Worm (Caenorhabditis elegans) whole organism, L1 larva: ENCODE measurements around the gene nas-3.

ENCODE experiments used
- alr-1 ChIP-seq: fragments of 200-800 bp; sonication (Bioruptor generic); optimal IDR thresholded peaks from 2 replicates; lab custom pipeline; 2018; ENCODE audit warnings: borderline replicate concordance, mild to moderate bottlenecking, missing genetic modification characterization, missing compliant biosample characterization
- aly-2 ChIP-seq: fragments of 150-350 bp; optimal IDR thresholded peaks from 2 replicates; lab custom pipeline; 2014; ENCODE audit warnings: missing biosample characterization, missing genetic modification characterization
- blmp-1 ChIP-seq: fragments of 150-350 bp; optimal IDR thresholded peaks from 2 replicates; lab custom pipeline; 2014; ENCODE audit warnings: missing biosample characterization, missing genetic modification characterization
- ceh-63 ChIP-seq: fragments of 200-800 bp; sonication (Bioruptor generic); optimal IDR thresholded peaks from 2 replicates; lab custom pipeline; 2018; ENCODE audit warnings: mild to moderate bottlenecking, missing genetic modification characterization, missing compliant biosample characterization
- ceh-8 ChIP-seq: fragments of 200-800 bp; sonication (Bioruptor generic); optimal IDR thresholded peaks from 2 replicates; lab custom pipeline; 2018; ENCODE audit warnings: mild to moderate bottlenecking, missing genetic modification characterization, moderate library complexity, missing compliant biosample characterization
- ceh-82 ChIP-seq, 3 experiments: fragments of 150-350 bp in 1 of 3; sonication (generic microtip) in 2 of 3; optimal IDR thresholded peaks; 2 replicates each; lab custom pipeline; 2014 to 2017; ENCODE audit warnings: missing biosample characterization in 3 of 3, missing genetic modification characterization in 3 of 3
- ceh-90 ChIP-seq: sonication (generic microtip); optimal IDR thresholded peaks from 2 replicates; lab custom pipeline; 2016; ENCODE audit warnings: missing genetic modification characterization, missing compliant biosample characterization
- dsc-1 ChIP-seq: sonication (generic microtip); optimal IDR thresholded peaks from 2 replicates; lab custom pipeline; 2016; ENCODE audit warnings: mild to moderate bottlenecking, missing genetic modification characterization, missing compliant biosample characterization
- efl-1 ChIP-seq, 4 experiments: fragments of 150-350 bp; optimal IDR thresholded peaks in 3 of 4; peaks in 1 of 4; 1 replicate in 1 of 4; 2 replicates in 3 of 4; lab custom pipeline; 2014; ENCODE audit warnings: missing biosample characterization in 2 of 4, missing genetic modification characterization in 2 of 4, missing genetic modification reagents in 2 of 4
- egl-13 ChIP-seq: sonication (generic microtip); optimal IDR thresholded peaks from 2 replicates; lab custom pipeline; 2016; ENCODE audit warnings: missing genotype, missing genetic modification reagents, missing genetic modification characterization, missing compliant biosample characterization
- elt-2 ChIP-seq: sonication (generic microtip); optimal IDR thresholded peaks from 2 replicates; lab custom pipeline; 2016; ENCODE audit warnings: missing genetic modification characterization, mild to moderate bottlenecking, inconsistent platforms, missing compliant biosample characterization, missing genetic modification reagents
- elt-3 ChIP-seq, 6 experiments: fragments of 150-350 bp in 1 of 6; sonication (generic microtip); optimal IDR thresholded peaks; 2 replicates each; lab custom pipeline; 2017 to 2018; ENCODE audit warnings: missing biosample characterization in 6 of 6, missing genetic modification characterization in 6 of 6, inconsistent platforms in 1 of 6
- fkh-10 ChIP-seq: sonication (generic microtip); optimal IDR thresholded peaks from 2 replicates; lab custom pipeline; 2017; ENCODE audit warnings: missing biosample characterization, missing genetic modification reagents, missing genetic modification characterization
- hlh-4 ChIP-seq: sonication (generic microtip); optimal IDR thresholded peaks from 2 replicates; lab custom pipeline; 2016; ENCODE audit warnings: mild to moderate bottlenecking, missing genetic modification characterization, missing compliant biosample characterization
- jun-1 ChIP-seq: fragments of 150-350 bp; optimal IDR thresholded peaks from 2 replicates; lab custom pipeline; 2014; ENCODE audit warnings: missing biosample characterization, missing genetic modification reagents, missing genetic modification characterization
- lin-14 ChIP-seq: fragments of 200-800 bp; sonication (Bioruptor generic); optimal IDR thresholded peaks from 2 replicates; lab custom pipeline; 2018; ENCODE audit warnings: mild to moderate bottlenecking, missing genetic modification characterization, moderate library complexity, missing compliant biosample characterization
- lin-39 ChIP-seq: fragments of 150-350 bp; optimal IDR thresholded peaks from 2 replicates; lab custom pipeline; 2014; ENCODE audit warnings: missing biosample characterization, missing genetic modification reagents, missing genetic modification characterization
- mab-9 ChIP-seq: fragments of 200-800 bp; sonication (Bioruptor generic); IDR thresholded peaks from 2 replicates; pipeline ENCODE4 v1.3.6; 2022; ENCODE audit warnings: missing genetic modification reagents, missing genetic modification characterization, missing compliant biosample characterization
- mdl-1 ChIP-seq, 2 experiments: fragments of 150-350 bp; optimal IDR thresholded peaks; 2 replicates each; lab custom pipeline; 2014 to 2017; ENCODE audit warnings: missing biosample characterization in 2 of 2, missing genetic modification characterization in 2 of 2, inconsistent platforms in 1 of 2
- nhr-19 ChIP-seq: fragments of 200-800 bp; sonication (Bioruptor generic); conservative IDR thresholded peaks from 2 replicates; pipeline ENCODE4 v1.3.6; 2022; ENCODE audit warnings: missing genetic modification characterization, missing compliant biosample characterization
- nhr-237 ChIP-seq: fragments of 150-350 bp; optimal IDR thresholded peaks from 2 replicates; lab custom pipeline; 2014; ENCODE audit warnings: missing biosample characterization, missing genetic modification characterization
- nhr-71 ChIP-seq: sonication (generic microtip); optimal IDR thresholded peaks from 2 replicates; lab custom pipeline; 2016; ENCODE audit warnings: mild to moderate bottlenecking, missing genetic modification characterization, moderate library complexity, missing compliant biosample characterization
- pag-3 ChIP-seq: sonication (generic microtip); optimal IDR thresholded peaks from 2 replicates; lab custom pipeline; 2017; ENCODE audit warnings: missing genetic modification characterization, mild to moderate bottlenecking, missing compliant biosample characterization, antibody characterized with exemption, borderline replicate concordance; ENCODE audit not compliant: insufficient read depth
- pqm-1 ChIP-seq: sonication (generic microtip); optimal IDR thresholded peaks from 3 replicates; lab custom pipeline; 2017; ENCODE audit warnings: missing biosample characterization, missing genetic modification characterization
- rnt-1 ChIP-seq: sonication (generic microtip); optimal IDR thresholded peaks from 2 replicates; lab custom pipeline; 2016; ENCODE audit warnings: mild to moderate bottlenecking, missing genetic modification characterization, moderate library complexity, missing compliant biosample characterization
- snu-23 ChIP-seq: sonication (generic microtip); optimal IDR thresholded peaks from 2 replicates; lab custom pipeline; 2016; ENCODE audit warnings: missing genetic modification characterization, missing compliant biosample characterization
- tbx-2 ChIP-seq: sonication (generic microtip); optimal IDR thresholded peaks from 2 replicates; lab custom pipeline; 2016; ENCODE audit warnings: missing genetic modification characterization, missing compliant biosample characterization
- tlp-1 ChIP-seq: fragments of 150-350 bp; optimal IDR thresholded peaks from 2 replicates; lab custom pipeline; 2014; ENCODE audit warnings: missing biosample characterization, missing genetic modification characterization
- unc-98 ChIP-seq: fragments of 200-800 bp; sonication (Bioruptor generic); IDR thresholded peaks from 2 replicates; pipeline ENCODE4 v1.3.6; 2022; ENCODE audit warnings: missing genetic modification characterization, missing compliant biosample characterization
- zag-1 ChIP-seq: fragments of 150-350 bp; optimal IDR thresholded peaks from 2 replicates; lab custom pipeline; 2014; ENCODE audit warnings: missing biosample characterization, missing genetic modification characterization
- zip-4 ChIP-seq: fragments of 200-800 bp; sonication (Bioruptor generic); optimal IDR thresholded peaks from 2 replicates; lab custom pipeline; 2018; ENCODE audit warnings: mild to moderate bottlenecking, missing genetic modification characterization, moderate library complexity, missing compliant biosample characterization
- ztf-11 ChIP-seq, 2 experiments: sonication (generic microtip); optimal IDR thresholded peaks; 2 replicates each; lab custom pipeline; 2016 to 2017; ENCODE audit warnings: missing genetic modification characterization in 2 of 2, missing biosample characterization in 1 of 2, missing compliant biosample characterization in 1 of 2

Gene nas-3

DNA sequence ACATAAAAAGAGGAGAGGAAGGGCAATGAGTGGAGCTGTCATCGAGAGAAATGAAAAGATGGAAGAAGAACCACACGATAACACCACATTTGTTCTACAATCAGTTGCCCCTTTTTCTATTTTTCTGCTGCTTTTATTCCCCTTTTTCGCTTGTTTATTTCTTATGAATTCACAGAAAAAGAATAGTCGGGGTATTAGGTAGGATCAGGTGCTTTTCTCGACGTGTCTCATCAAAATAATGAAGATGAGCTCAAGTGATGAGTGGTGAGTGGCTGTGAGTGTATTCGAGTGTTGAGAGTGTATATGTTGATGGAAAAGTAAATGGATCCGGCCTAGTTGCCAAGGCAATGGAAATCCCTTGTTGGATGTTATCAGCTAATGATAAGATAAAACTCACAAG is 7.5 kb downstream of the nas-3 start (continued):
- TF ChIP-seq lin-39 (tag; lab: Kevin White, UChicago) (no peak), ceh-90 (tag; lab: Kevin White, UChicago) (no peak)

DNA sequence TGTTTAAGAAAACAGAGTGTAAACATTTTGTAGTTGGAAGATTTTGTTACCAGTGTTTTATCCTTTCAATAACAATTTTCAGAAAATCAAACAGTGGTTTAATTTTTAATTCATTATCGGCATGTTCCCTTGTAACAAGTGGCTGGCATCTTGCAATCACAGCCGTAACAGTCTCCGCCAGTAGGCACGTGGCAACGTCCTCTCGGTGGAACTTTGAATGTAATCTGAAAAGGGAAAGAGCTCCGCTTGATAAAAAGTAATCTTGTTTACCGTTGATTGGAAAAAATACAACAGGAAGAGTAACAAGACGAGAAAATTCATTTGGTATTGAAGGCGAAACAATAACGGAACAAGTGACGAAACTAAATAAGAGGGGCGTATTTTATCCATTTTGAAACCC is 11.4 kb downstream of the nas-3 start, which contains the start of gene K06A4.10:
Gene K06A4.10, minus strand, starts transcription at position 390 of the 400 bp plus-strand sequence.
- TF ChIP-seq ceh-90 (tag; lab: Kevin White, UChicago) (no peak), elt-3 (tag; optimal IDR thresholded peaks at IDR 0.05; lab: Kevin White, UChicago) (no peak), elt-2 (tag; lab: Kevin White, UChicago) (peak; percentile 46), aly-2 (tag; lab: Kevin White, UChicago) (no peak)

DNA sequence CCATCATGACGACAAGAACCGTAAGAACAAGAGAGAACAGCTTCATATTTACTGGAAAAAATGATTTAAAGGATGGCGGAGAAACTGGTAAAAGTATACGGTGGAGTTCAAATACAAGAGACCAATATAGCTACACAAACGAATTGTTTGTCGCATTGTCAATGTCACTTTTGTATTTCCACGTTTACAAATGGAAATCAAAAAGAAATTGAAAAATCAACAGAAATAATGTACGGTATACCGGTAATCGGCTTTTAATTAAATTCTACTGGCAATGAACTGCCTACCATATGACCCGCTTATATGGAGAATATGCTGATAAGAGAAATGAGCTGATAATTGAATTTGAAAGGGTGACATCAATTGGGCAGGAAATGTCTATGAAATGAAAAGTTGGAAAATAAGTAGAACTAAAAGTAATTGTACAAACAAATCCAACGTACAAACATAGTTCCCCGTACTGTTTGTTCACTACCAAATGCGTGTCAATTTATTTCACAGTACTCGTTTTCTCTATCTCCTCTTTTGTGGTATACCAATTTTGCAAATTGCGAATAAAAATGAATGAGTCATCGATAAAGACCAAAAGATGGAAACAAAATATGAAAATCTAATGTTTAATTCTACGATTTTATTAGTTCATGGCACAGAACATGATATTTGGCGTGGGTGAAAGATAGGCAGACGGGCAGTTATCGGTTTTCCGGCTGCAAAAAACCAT is 13.6 kb downstream of the nas-3 start, which contains the start of gene K06A4.7:
Gene K06A4.7, minus strand, starts transcription at position 51 of the 721 bp plus-strand sequence.
- TF ChIP-seq efl-1 (optimal IDR thresholded peaks at IDR 0.05; lab: Kevin White, UChicago) (no peak), efl-1 (GFP tag; optimal IDR thresholded peaks at IDR 0.05 in 1 of 2; lab: Kevin White, UChicago) (peak in 1 of 2 experiments; percentile 43), ceh-63 (GFP tag; lab: Kevin White, UChicago) (no peak), elt-2 (tag; lab: Kevin White, UChicago) (peak; percentile 79)

ce11 chrV:9492460-9492859 is 14.5 kb downstream of the nas-3 start:
- TF ChIP-seq ceh-82 (tag; optimal IDR thresholded peaks at IDR 0.05; lab: Kevin White, UChicago) (no peak), elt-2 (tag; lab: Kevin White, UChicago) (peak; percentile 24), ceh-8 (GFP tag; lab: Kevin White, UChicago) (no peak), nhr-237 (tag; lab: Kevin White, UChicago) (no peak), pqm-1 (tag; lab: Kevin White, UChicago) (no peak), fkh-10 (no peak), hlh-4 (tag; lab: Kevin White, UChicago) (no peak)

ce11 chrV:9496742-9497141 is 18.8 kb downstream of the nas-3 start, which contains the start of gene gsnl-1:
gsnl-1 (plus strand) TSS chrV:9497042.
- TF ChIP-seq nhr-71 (tag; lab: Kevin White, UChicago) (peak; percentile 19), lin-39 (tag; lab: Kevin White, UChicago) (no peak), nhr-19 (GFP tag; lab: Robert Waterston, UW) (peak; percentile 19; the same call in 1 of the 2 replicates), zip-4 (no peak), rnt-1 (tag; lab: Kevin White, UChicago) (peak; percentile 20), dsc-1 (tag; lab: Kevin White, UChicago) (peak; percentile 70), lin-14 (GFP tag; lab: Kevin White, UChicago) (peak; percentile 37), zag-1 (tag; lab: Kevin White, UChicago) (no peak)
- TF ChIP-seq, all 84 proteins: peak for 5

DNA sequence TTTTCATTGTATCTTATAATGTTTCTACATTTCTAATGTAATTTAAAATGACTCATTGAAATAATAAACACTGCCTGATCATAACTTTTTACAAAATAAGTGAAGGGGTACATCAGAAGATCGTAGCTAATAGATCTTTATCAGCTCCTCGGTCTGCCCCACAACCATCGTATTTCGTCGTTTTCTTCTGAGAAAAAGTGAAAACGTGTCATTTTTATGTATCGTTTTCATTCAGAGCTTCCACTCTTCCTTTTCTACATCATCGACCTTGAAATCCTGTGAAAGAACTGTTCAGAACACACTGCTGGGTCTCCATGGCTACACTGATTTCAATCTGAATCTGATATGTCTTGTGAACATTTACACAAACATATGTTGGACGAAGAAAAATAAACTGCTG is 21.3 kb downstream of the nas-3 start:
- TF ChIP-seq blmp-1 (tag; lab: Kevin White, UChicago): peak; percentile 3
- no peak for TF ChIP-seq ztf-11 (tag; optimal IDR thresholded peaks at IDR 0.05; lab: Kevin White, UChicago)
- TF ChIP-seq, all 84 proteins: peak for 1

DNA sequence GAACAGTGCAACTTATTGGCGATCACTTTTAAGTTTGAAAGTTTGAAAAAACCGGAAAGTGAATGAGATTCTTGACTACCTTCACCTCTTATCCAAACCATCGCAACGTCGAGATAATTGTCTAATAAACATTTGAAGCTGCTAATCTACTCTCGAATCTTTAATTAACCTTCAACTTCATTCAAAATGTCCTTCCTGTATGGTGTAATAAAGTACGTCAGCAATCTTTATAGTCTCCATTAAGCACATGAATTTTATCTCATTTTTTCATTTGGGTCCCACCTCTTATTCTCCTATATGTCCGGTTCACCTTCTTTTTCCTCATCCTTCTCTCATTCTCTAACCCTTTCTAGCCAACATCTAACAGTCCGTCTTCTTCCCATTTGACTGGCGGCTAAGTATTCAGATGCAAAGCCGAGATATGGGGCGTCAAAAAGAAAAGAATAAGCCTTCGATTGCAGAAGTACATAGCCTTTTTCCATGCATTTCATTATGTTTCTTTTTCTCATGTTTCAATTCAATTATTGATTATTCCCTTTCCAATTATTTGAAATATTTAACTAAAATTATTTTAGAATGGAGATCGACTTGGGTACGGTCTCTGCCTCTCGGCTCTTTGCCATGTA is 23.0 kb downstream of the nas-3 start, which contains the start of gene swt-5:
Gene swt-5, plus strand, starts transcription at position 576 of the 626 bp plus-strand sequence.
- TF ChIP-seq jun-1: no peak
- TF ChIP-seq snu-23 (GFP tag; lab: Kevin White, UChicago): no peak
- no peak for TF ChIP-seq tbx-2 (tag; lab: Kevin White, UChicago)
- TF ChIP-seq rnt-1 (tag; lab: Kevin White, UChicago): no peak
- TF ChIP-seq mab-9: no peak
- no peak for TF ChIP-seq unc-98 (GFP tag; lab: Robert Waterston, UW)
- TF ChIP-seq egl-13 (tag; lab: Kevin White, UChicago): no peak
- no peak for TF ChIP-seq alr-1 (tag; lab: Kevin White, UChicago)
- no peak for TF ChIP-seq zag-1 (tag; lab: Kevin White, UChicago)
- no peak for TF ChIP-seq mdl-1 (tag; optimal IDR thresholded peaks at IDR 0.05; lab: Kevin White, UChicago)
- no peak for TF ChIP-seq nhr-237 (tag; lab: Kevin White, UChicago)
- no peak for TF ChIP-seq tlp-1 (tag; lab: Kevin White, UChicago)
- TF ChIP-seq pag-3 (tag; lab: Kevin White, UChicago): no peak
